Worm (Caenorhabditis elegans): ENCODE data around the gene nos-1.

- TF ChIP-seq ceh-9 (tag; optimal IDR thresholded peaks at IDR 0.05) (no peak), unc-3 (GFP tag; conservative IDR thresholded peaks at IDR 0.05) (no peak), unc-3 (tag; optimal IDR thresholded peaks at IDR 0.05) (no peak), F13H6.1 (tag; optimal IDR thresholded peaks at IDR 0.05) (no peak), ama-1 (optimal IDR thresholded peaks at IDR 0.05) (no peak), che-1 (tag; optimal IDR thresholded peaks at IDR 0.05) (no peak), rnt-1 (tag; optimal IDR thresholded peaks at IDR 0.05) (no peak), dve-1 (tag; optimal IDR thresholded peaks at IDR 0.05) (no peak), ceh-34 (tag; optimal IDR thresholded peaks at IDR 0.05) (no peak), hlh-8 (tag; optimal IDR thresholded peaks at IDR 0.05) (no peak), hlh-30 (tag; optimal IDR thresholded peaks at IDR 0.05; ENCODE audit: insufficient read depth) (no peak), elt-4 (tag; optimal IDR thresholded peaks at IDR 0.05) (no peak)
Observed at ce11 chrII:10986461-10987090, 33.6 kb upstream of the nos-1 start.

All from whole organism, late embryonic.